Worm (Caenorhabditis elegans): Measurements from ENCODE around the gene rps-24.
A peak's percentile ranks its signal among the peaks of the same experiment; 100 is the strongest.

rps-24 gene

ce11 chrIV:385150-385937, at the start of gene rps-24:
Gene rps-24, plus strand, starts transcription at chrIV:385887.
- TF ChIP-seq W03F9.2 (tag; optimal IDR thresholded peaks at IDR 0.05) (peak; percentile 87), him-1 (tag; optimal IDR thresholded peaks at IDR 0.05) (peak; percentile 51), dao-5 (tag; optimal IDR thresholded peaks at IDR 0.05) (peak; percentile 48)

- TF ChIP-seq W03F9.2 (tag; optimal IDR thresholded peaks at IDR 0.05): peak; percentile 41
- no peak for TF ChIP-seq him-1 (tag; optimal IDR thresholded peaks at IDR 0.05)
- TF ChIP-seq dao-5 (tag; optimal IDR thresholded peaks at IDR 0.05): no peak
These were observed 48.5 kb upstream of the rps-24 start, which contains the start of gene pxmp-4 for ce11 chrIV:337128-337646. Gene pxmp-4, minus strand, starts transcription at chrIV:337178.

- TF ChIP-seq him-1 (tag; optimal IDR thresholded peaks at IDR 0.05) (no peak), dao-5 (tag; optimal IDR thresholded peaks at IDR 0.05) (no peak), W03F9.2 (tag; optimal IDR thresholded peaks at IDR 0.05) (no peak)
These were observed 47.4 kb upstream of the rps-24 start for ce11 chrIV:338192-338831.

DNA sequence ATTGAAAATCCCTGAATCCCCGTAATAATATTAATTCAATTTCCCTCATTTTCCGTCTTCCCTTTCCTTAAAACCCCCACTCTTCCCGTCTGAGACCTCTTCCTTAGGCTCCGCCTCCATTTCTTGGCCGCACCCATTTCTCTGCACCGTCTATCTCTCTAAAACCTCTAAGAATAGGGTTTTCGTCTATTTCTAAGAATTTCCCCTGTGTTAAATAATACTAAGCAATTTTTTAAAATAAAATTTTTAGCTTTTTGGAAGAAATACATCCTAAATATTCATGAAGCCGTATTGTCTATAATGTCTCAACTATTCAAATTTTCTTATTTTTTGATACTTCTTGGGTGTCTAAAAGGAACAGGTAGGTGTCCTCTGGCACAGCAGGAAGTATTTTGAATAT, 46.2 kb upstream of the rps-24 start, which contains the start of gene cdh-8:
Gene cdh-8, plus strand, starts transcription at position 301 of the 400 bp plus-strand sequence.
- TF ChIP-seq W03F9.2 (tag; optimal IDR thresholded peaks at IDR 0.05) (no peak), him-1 (tag; optimal IDR thresholded peaks at IDR 0.05) (no peak)

ce11 chrIV:343279-343678, 42.4 kb upstream of the rps-24 start:
- TF ChIP-seq dao-5 (tag; optimal IDR thresholded peaks at IDR 0.05): no peak
- no peak for TF ChIP-seq W03F9.2 (tag; optimal IDR thresholded peaks at IDR 0.05)
- TF ChIP-seq him-1 (tag; optimal IDR thresholded peaks at IDR 0.05): no peak

- no peak for TF ChIP-seq him-1 (tag; optimal IDR thresholded peaks at IDR 0.05)
- TF ChIP-seq W03F9.2 (tag; optimal IDR thresholded peaks at IDR 0.05): no peak
- no peak for TF ChIP-seq dao-5 (tag; optimal IDR thresholded peaks at IDR 0.05)
These were observed 20.7 kb upstream of the rps-24 start for ce11 chrIV:364983-365382.

DNA sequence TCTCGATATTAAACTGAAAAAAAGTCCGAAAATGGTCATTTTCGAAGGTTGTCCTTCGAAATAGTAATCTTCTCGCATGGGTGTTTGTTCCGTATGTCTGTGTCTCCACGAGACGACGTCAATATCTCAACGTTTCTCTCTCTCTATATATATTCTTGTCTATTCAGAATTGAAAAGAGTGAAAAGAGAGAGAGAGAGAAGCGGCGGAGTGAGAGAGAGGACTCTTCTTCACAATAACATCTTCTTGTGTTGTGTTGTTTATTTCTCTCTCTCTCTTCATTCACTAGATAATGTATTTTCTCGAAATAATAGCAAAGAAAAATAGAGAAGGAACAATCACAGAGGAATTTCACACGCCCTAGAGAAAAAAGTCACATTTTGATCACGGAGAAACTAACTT, 19.3 kb upstream of the rps-24 start:
- TF ChIP-seq W03F9.2 (tag; optimal IDR thresholded peaks at IDR 0.05) (no peak), dao-5 (tag; optimal IDR thresholded peaks at IDR 0.05) (no peak), him-1 (tag; optimal IDR thresholded peaks at IDR 0.05) (no peak)

DNA sequence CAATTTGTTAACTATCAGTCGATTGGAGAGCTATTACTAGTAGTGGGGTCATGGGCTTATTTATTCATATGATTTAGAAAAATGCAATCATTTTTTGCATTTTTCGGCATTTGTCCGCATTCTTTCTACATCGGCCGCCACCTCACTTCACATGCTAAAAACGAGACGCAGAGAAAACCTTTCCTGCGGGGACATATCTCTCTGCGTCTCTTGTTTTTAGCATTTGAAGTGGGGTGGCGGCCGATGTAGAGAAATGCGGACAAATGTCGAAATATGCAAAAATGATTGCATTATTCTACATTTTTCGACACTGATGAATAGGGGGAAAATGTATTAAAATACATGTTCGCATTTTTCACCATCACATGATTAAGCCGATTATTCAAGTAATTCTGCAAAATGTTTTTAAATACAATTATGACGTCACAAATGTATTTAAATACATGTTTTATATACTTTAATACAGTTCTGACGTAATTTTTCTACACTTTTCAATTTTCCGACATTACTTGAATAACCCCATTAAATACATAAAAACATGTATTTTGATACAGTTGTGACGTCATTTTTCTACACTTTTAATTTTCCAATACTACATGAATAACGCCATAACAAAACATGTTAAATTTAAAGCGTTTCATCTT, 13.4 kb upstream of the rps-24 start:
- no peak for TF ChIP-seq dao-5 (tag; optimal IDR thresholded peaks at IDR 0.05)
- no peak for TF ChIP-seq W03F9.2 (tag; optimal IDR thresholded peaks at IDR 0.05)
- TF ChIP-seq him-1 (tag; optimal IDR thresholded peaks at IDR 0.05): no peak

ce11 chrIV:373963-374362, 11.7 kb upstream of the rps-24 start:
- TF ChIP-seq him-1 (tag; optimal IDR thresholded peaks at IDR 0.05): no peak
- no peak for TF ChIP-seq dao-5 (tag; optimal IDR thresholded peaks at IDR 0.05)
- TF ChIP-seq W03F9.2 (tag; optimal IDR thresholded peaks at IDR 0.05): no peak

DNA sequence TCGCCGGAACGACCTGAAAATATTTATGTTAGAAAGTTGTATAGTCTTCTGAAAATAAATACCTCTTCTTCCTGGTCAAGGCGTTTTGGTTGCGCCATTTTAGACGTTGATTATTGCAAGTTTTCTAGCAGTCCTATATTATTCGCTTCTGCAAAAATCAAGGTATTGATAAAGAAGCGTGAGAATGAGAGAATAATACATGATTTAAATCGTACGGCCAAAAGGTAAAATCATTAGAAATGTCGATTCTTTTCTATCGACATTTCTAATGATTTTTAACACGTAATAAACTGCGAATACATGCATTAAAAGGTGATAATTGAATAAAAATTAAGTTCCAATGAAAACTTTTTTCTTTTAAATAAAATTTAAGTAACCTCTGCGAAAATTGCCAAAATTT, 9.8 kb upstream of the rps-24 start, which contains the start of gene fln-1:
Gene fln-1, minus strand, starts transcription at position 101 of the 400 bp plus-strand sequence.
- TF ChIP-seq dao-5 (tag; optimal IDR thresholded peaks at IDR 0.05) (no peak), him-1 (tag; optimal IDR thresholded peaks at IDR 0.05) (no peak), W03F9.2 (tag; optimal IDR thresholded peaks at IDR 0.05) (no peak)

- no peak for TF ChIP-seq W03F9.2 (tag; optimal IDR thresholded peaks at IDR 0.05)
These were observed 7.9 kb upstream of the rps-24 start for ce11 chrIV:377791-378190.

ce11 chrIV:378367-378766, 7.3 kb upstream of the rps-24 start:
- TF ChIP-seq dao-5 (tag; optimal IDR thresholded peaks at IDR 0.05) (no peak), W03F9.2 (tag; optimal IDR thresholded peaks at IDR 0.05) (no peak), him-1 (tag; optimal IDR thresholded peaks at IDR 0.05) (no peak)

DNA sequence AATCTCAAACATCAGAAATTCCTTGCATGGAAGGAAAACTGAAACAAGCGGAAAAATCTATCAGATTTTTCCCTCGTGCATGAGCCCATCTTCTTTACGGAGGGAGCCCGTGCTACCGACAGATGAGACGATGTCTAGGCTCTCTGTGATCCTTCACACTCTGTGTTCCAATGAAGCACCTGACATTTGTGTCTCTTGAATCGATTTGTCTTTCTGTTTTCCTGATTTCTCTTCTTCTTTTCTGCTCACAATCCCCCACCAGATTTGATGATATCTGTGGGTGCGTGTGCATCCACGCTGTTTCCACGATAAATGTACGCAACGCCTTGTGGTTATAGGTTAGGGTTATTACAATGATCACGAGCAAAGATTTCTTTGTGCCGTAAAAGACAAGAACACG, 6.8 kb upstream of the rps-24 start:
- TF ChIP-seq W03F9.2 (tag; optimal IDR thresholded peaks at IDR 0.05) (no peak), dao-5 (tag; optimal IDR thresholded peaks at IDR 0.05) (no peak), him-1 (tag; optimal IDR thresholded peaks at IDR 0.05) (no peak)

ce11 chrIV:379605-380004, 6.1 kb upstream of the rps-24 start:
- TF ChIP-seq W03F9.2 (tag; optimal IDR thresholded peaks at IDR 0.05) (no peak), dao-5 (tag; optimal IDR thresholded peaks at IDR 0.05) (no peak), him-1 (tag; optimal IDR thresholded peaks at IDR 0.05) (no peak)

All from whole organism, L4/young adult.